Fruit fly (Drosophila melanogaster) whole organism, prepupa: ENCODE results near the gene Hibch.

Source experiments
- Lpt ChIP-seq: fragments of 200-800 bp; sonication (Bioruptor generic); optimal IDR thresholded peaks from 3 replicates; lab custom pipeline; 2016; ENCODE audit warnings: missing biosample characterization, missing genetic modification characterization
- pdm3 ChIP-seq: fragments of 200-800 bp; sonication (Bioruptor generic); optimal IDR thresholded peaks from 3 replicates; lab custom pipeline; 2016; ENCODE audit warnings: missing biosample characterization, missing genetic modification characterization

dm6 chr3R:15375470-15375869 is 18.4 kb downstream of the Hibch start:
- no peak for TF ChIP-seq pdm3 (GFP tag; lab: Kevin White, UChicago)
- no peak for TF ChIP-seq Lpt (GFP tag; lab: Kevin White, UChicago)
